Worm (Caenorhabditis elegans) whole organism, L1 larva: ENCODE results near the gene dolk-1.
A peak's percentile ranks its signal among the peaks of the same experiment; 100 is the strongest.

ENCODE experiments used
- C16A3.4 ChIP-seq: fragments of 150-350 bp; optimal IDR thresholded peaks from 2 replicates; lab custom pipeline; 2014; ENCODE audit warnings: missing biosample characterization, missing genetic modification characterization
- C34B4.2 ChIP-seq: sonication (generic microtip); optimal IDR thresholded peaks from 2 replicates; lab custom pipeline; 2017; ENCODE audit warnings: mild to moderate bottlenecking, missing genetic modification characterization, missing compliant biosample characterization
- F16B12.6 ChIP-seq: fragments of 150-350 bp; optimal IDR thresholded peaks from 2 replicates; lab custom pipeline; 2014; ENCODE audit warnings: missing biosample characterization, missing genetic modification characterization
- Y116A8C.19 ChIP-seq: sonication (generic microtip); optimal IDR thresholded peaks from 2 replicates; lab custom pipeline; 2016; ENCODE audit warnings: missing compliant biosample characterization, missing genetic modification characterization, borderline replicate concordance
- ama-1 ChIP-seq: fragments of 150-350 bp; optimal IDR thresholded peaks from 2 replicates; lab custom pipeline; 2014
- blmp-1 ChIP-seq: fragments of 150-350 bp; optimal IDR thresholded peaks from 2 replicates; lab custom pipeline; 2014; ENCODE audit warnings: missing biosample characterization, missing genetic modification characterization
- ceh-8 ChIP-seq: fragments of 200-800 bp; sonication (Bioruptor generic); optimal IDR thresholded peaks from 2 replicates; lab custom pipeline; 2018; ENCODE audit warnings: mild to moderate bottlenecking, missing genetic modification characterization, moderate library complexity, missing compliant biosample characterization
- ces-1 ChIP-seq: fragments of 150-350 bp; optimal IDR thresholded peaks from 2 replicates; lab custom pipeline; 2014; ENCODE audit warnings: missing biosample characterization, missing genetic modification reagents, missing genetic modification characterization
- dsc-1 ChIP-seq: sonication (generic microtip); optimal IDR thresholded peaks from 2 replicates; lab custom pipeline; 2016; ENCODE audit warnings: mild to moderate bottlenecking, missing genetic modification characterization, missing compliant biosample characterization
- efl-1 ChIP-seq, 4 experiments: fragments of 150-350 bp; optimal IDR thresholded peaks in 3 of 4; peaks in 1 of 4; 1 replicate in 1 of 4; 2 replicates in 3 of 4; lab custom pipeline; 2014; ENCODE audit warnings: missing biosample characterization in 2 of 4, missing genetic modification characterization in 2 of 4, missing genetic modification reagents in 2 of 4
- egl-13 ChIP-seq: sonication (generic microtip); optimal IDR thresholded peaks from 2 replicates; lab custom pipeline; 2016; ENCODE audit warnings: missing genotype, missing genetic modification reagents, missing genetic modification characterization, missing compliant biosample characterization
- egl-27 ChIP-seq, 2 experiments: fragments of 150-350 bp in 1 of 2; sonication (generic microtip); optimal IDR thresholded peaks; 3 replicates each; lab custom pipeline; 2017 to 2018; ENCODE audit warnings: missing biosample characterization in 2 of 2, missing genetic modification characterization in 2 of 2, missing genetic modification reagents in 2 of 2
- elt-2 ChIP-seq: sonication (generic microtip); optimal IDR thresholded peaks from 2 replicates; lab custom pipeline; 2016; ENCODE audit warnings: missing genetic modification characterization, mild to moderate bottlenecking, inconsistent platforms, missing compliant biosample characterization, missing genetic modification reagents
- elt-3 ChIP-seq, 6 experiments: fragments of 150-350 bp in 1 of 6; sonication (generic microtip); optimal IDR thresholded peaks; 2 replicates each; lab custom pipeline; 2017 to 2018; ENCODE audit warnings: missing biosample characterization in 6 of 6, missing genetic modification characterization in 6 of 6, inconsistent platforms in 1 of 6
- ets-5 ChIP-seq: fragments of 200-800 bp; sonication (Bioruptor generic); IDR thresholded peaks from 2 replicates; pipeline ENCODE4 v1.3.6; 2022; ENCODE audit warnings: missing genetic modification characterization, missing compliant biosample characterization
- fkh-10 ChIP-seq: sonication (generic microtip); optimal IDR thresholded peaks from 2 replicates; lab custom pipeline; 2017; ENCODE audit warnings: missing biosample characterization, missing genetic modification reagents, missing genetic modification characterization
- grh-1 ChIP-seq: fragments of 200-800 bp; sonication (Bioruptor generic); IDR thresholded peaks from 2 replicates; pipeline ENCODE4 v1.3.6; 2022; ENCODE audit warnings: missing genetic modification reagents, missing genetic modification characterization, missing compliant biosample characterization
- hlh-17 ChIP-seq: fragments of 200-800 bp; sonication (Bioruptor generic); optimal IDR thresholded peaks from 2 replicates; lab custom pipeline; 2018; ENCODE audit warnings: missing genetic modification characterization, mild to moderate bottlenecking, missing compliant biosample characterization, moderate library complexity, borderline replicate concordance
- irx-1 ChIP-seq: sonication (generic microtip); optimal IDR thresholded peaks from 2 replicates; lab custom pipeline; 2016; ENCODE audit warnings: missing genetic modification characterization, missing compliant biosample characterization
- jun-1 ChIP-seq: fragments of 150-350 bp; optimal IDR thresholded peaks from 2 replicates; lab custom pipeline; 2014; ENCODE audit warnings: missing biosample characterization, missing genetic modification reagents, missing genetic modification characterization
- lin-14 ChIP-seq: fragments of 200-800 bp; sonication (Bioruptor generic); optimal IDR thresholded peaks from 2 replicates; lab custom pipeline; 2018; ENCODE audit warnings: mild to moderate bottlenecking, missing genetic modification characterization, moderate library complexity, missing compliant biosample characterization
- lin-15B ChIP-seq: fragments of 150-350 bp; sonication (generic microtip); optimal IDR thresholded peaks from 3 replicates; lab custom pipeline; 2014; ENCODE audit warnings: missing biosample characterization, missing genetic modification characterization
- lin-35 ChIP-seq, 2 experiments: fragments of 150-350 bp; optimal IDR thresholded peaks; 2 replicates each; lab custom pipeline; 2014; ENCODE audit warnings: missing biosample characterization in 2 of 2, missing genetic modification characterization in 2 of 2, missing genetic modification reagents in 2 of 2
- lsy-2 ChIP-seq, 2 experiments: fragments of 150-350 bp; optimal IDR thresholded peaks; 2 replicates each; lab custom pipeline; 2014; ENCODE audit warnings: missing biosample characterization in 2 of 2, missing genetic modification characterization in 2 of 2
- mab-9 ChIP-seq: fragments of 200-800 bp; sonication (Bioruptor generic); IDR thresholded peaks from 2 replicates; pipeline ENCODE4 v1.3.6; 2022; ENCODE audit warnings: missing genetic modification reagents, missing genetic modification characterization, missing compliant biosample characterization
- mef-2 ChIP-seq: fragments of 150-350 bp; optimal IDR thresholded peaks from 2 replicates; lab custom pipeline; 2014; ENCODE audit warnings: missing biosample characterization, missing genetic modification characterization
- mep-1 ChIP-seq: fragments of 150-350 bp; optimal IDR thresholded peaks from 2 replicates; lab custom pipeline; 2014; ENCODE audit warnings: missing biosample characterization, missing genetic modification characterization
- nhr-11 ChIP-seq: fragments of 150-350 bp; optimal IDR thresholded peaks from 2 replicates; lab custom pipeline; 2014; ENCODE audit warnings: missing biosample characterization, missing genetic modification characterization
- nhr-12 ChIP-seq: sonication (generic microtip); optimal IDR thresholded peaks from 2 replicates; lab custom pipeline; 2017; ENCODE audit warnings: missing biosample characterization, missing genetic modification characterization
- nhr-237 ChIP-seq: fragments of 150-350 bp; optimal IDR thresholded peaks from 2 replicates; lab custom pipeline; 2014; ENCODE audit warnings: missing biosample characterization, missing genetic modification characterization
- nhr-47 ChIP-seq: sonication (generic microtip); optimal IDR thresholded peaks from 2 replicates; lab custom pipeline; 2016; ENCODE audit warnings: mild to moderate bottlenecking, missing genetic modification characterization, moderate library complexity, missing compliant biosample characterization
- nhr-71 ChIP-seq: sonication (generic microtip); optimal IDR thresholded peaks from 2 replicates; lab custom pipeline; 2016; ENCODE audit warnings: mild to moderate bottlenecking, missing genetic modification characterization, moderate library complexity, missing compliant biosample characterization
- nhr-76 ChIP-seq: sonication (generic microtip); optimal IDR thresholded peaks from 2 replicates; lab custom pipeline; 2017; ENCODE audit warnings: missing biosample characterization, missing genetic modification characterization
- nhr-84 ChIP-seq: sonication (generic microtip); optimal IDR thresholded peaks from 2 replicates; lab custom pipeline; 2017; ENCODE audit warnings: missing biosample characterization, missing genetic modification characterization
- nhr-85 ChIP-seq: sonication (generic microtip); peaks from one replicate; lab custom pipeline; 2016; ENCODE audit warnings: missing genetic modification characterization, inconsistent platforms, missing compliant biosample characterization
- nhr-90 ChIP-seq: sonication (generic microtip); optimal IDR thresholded peaks from 2 replicates; lab custom pipeline; 2016; ENCODE audit warnings: mild to moderate bottlenecking, missing genetic modification characterization, missing compliant biosample characterization; ENCODE audit not compliant: poor library complexity
- pag-3 ChIP-seq: sonication (generic microtip); optimal IDR thresholded peaks from 2 replicates; lab custom pipeline; 2017; ENCODE audit warnings: missing genetic modification characterization, mild to moderate bottlenecking, missing compliant biosample characterization, antibody characterized with exemption, borderline replicate concordance; ENCODE audit not compliant: insufficient read depth
- pax-3 ChIP-seq: fragments of 200-800 bp; sonication (Bioruptor generic); optimal IDR thresholded peaks from 2 replicates; lab custom pipeline; 2018; ENCODE audit warnings: mild to moderate bottlenecking, missing genetic modification characterization, moderate library complexity, missing compliant biosample characterization
- pqm-1 ChIP-seq: sonication (generic microtip); optimal IDR thresholded peaks from 3 replicates; lab custom pipeline; 2017; ENCODE audit warnings: missing biosample characterization, missing genetic modification characterization
- skn-1 ChIP-seq: fragments of 150-350 bp; optimal IDR thresholded peaks from 2 replicates; lab custom pipeline; 2014; ENCODE audit warnings: missing biosample characterization, missing genetic modification characterization
- snpc-4 ChIP-seq: fragments of 150-350 bp; optimal IDR thresholded peaks from 2 replicates; lab custom pipeline; 2014; ENCODE audit warnings: missing biosample characterization, missing genetic modification characterization
- sox-4 ChIP-seq: sonication (generic microtip); optimal IDR thresholded peaks from 2 replicates; lab custom pipeline; 2016; ENCODE audit warnings: missing genetic modification characterization, missing compliant biosample characterization
- sptf-1 ChIP-seq: fragments of 150-350 bp; optimal IDR thresholded peaks from 2 replicates; lab custom pipeline; 2014; ENCODE audit warnings: missing biosample characterization, missing genetic modification characterization
- sup-37 ChIP-seq: fragments of 200-800 bp; sonication (Bioruptor generic); optimal IDR thresholded peaks from 2 replicates; lab custom pipeline; 2018; ENCODE audit warnings: mild to moderate bottlenecking, missing genetic modification characterization, missing compliant biosample characterization
- tlp-1 ChIP-seq: fragments of 150-350 bp; optimal IDR thresholded peaks from 2 replicates; lab custom pipeline; 2014; ENCODE audit warnings: missing biosample characterization, missing genetic modification characterization
- unc-130 ChIP-seq: fragments of 150-350 bp; optimal IDR thresholded peaks from 2 replicates; lab custom pipeline; 2017; ENCODE audit warnings: missing biosample characterization, missing genetic modification characterization, inconsistent platforms
- unc-86 ChIP-seq: sonication (generic microtip); optimal IDR thresholded peaks from 2 replicates; lab custom pipeline; 2016; ENCODE audit warnings: missing genetic modification characterization, missing compliant biosample characterization
- unc-98 ChIP-seq: fragments of 200-800 bp; sonication (Bioruptor generic); IDR thresholded peaks from 2 replicates; pipeline ENCODE4 v1.3.6; 2022; ENCODE audit warnings: missing genetic modification characterization, missing compliant biosample characterization
- zag-1 ChIP-seq: fragments of 150-350 bp; optimal IDR thresholded peaks from 2 replicates; lab custom pipeline; 2014; ENCODE audit warnings: missing biosample characterization, missing genetic modification characterization
- ztf-4 ChIP-seq: fragments of 150-350 bp; optimal IDR thresholded peaks from 2 replicates; lab custom pipeline; 2014; ENCODE audit warnings: missing biosample characterization, missing genetic modification characterization

dolk-1 gene

DNA sequence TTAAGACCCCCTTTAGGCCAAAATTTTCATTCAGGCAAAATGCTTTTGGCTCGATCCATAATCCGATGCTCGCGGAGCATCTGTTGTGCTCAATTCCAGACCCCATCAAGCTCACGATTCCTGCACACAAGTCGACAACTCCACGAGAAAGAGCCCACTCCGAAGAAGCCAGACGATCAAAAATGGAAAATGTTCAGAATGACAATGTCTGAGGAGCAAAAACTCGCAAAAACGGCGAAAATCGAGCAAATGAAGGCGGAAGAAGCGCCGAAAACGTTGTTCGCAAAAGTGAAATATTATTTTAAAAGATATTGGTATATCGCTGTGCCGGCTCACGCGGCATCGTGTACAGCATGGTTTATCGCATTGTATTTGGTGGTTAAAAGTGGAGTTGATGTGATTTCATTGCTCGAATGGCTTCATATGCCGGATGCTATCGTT, 11.8 kb downstream of the dolk-1 start, which contains the start of gene Y56A3A.22 (continued):
- peak; percentile 25 for TF ChIP-seq grh-1 (GFP tag; lab: Robert Waterston, UW)
- no peak for TF ChIP-seq sox-4 (tag; lab: Kevin White, UChicago)
- peak; percentile 29 for TF ChIP-seq elt-2 (tag; lab: Kevin White, UChicago)
- peak; percentile 57 for TF ChIP-seq nhr-90
- TF ChIP-seq tlp-1 (tag; lab: Kevin White, UChicago): no peak
- TF ChIP-seq mab-9: no peak
- peak; percentile 86 for TF ChIP-seq ama-1
- TF ChIP-seq pax-3 (tag; lab: Kevin White, UChicago): peak; percentile 33
- peak; percentile 43 for TF ChIP-seq hlh-17 (GFP tag; lab: Kevin White, UChicago)
- no peak for TF ChIP-seq pqm-1
- TF ChIP-seq jun-1 (tag; lab: Kevin White, UChicago): no peak
- TF ChIP-seq egl-13 (tag; lab: Kevin White, UChicago): no peak

DNA sequence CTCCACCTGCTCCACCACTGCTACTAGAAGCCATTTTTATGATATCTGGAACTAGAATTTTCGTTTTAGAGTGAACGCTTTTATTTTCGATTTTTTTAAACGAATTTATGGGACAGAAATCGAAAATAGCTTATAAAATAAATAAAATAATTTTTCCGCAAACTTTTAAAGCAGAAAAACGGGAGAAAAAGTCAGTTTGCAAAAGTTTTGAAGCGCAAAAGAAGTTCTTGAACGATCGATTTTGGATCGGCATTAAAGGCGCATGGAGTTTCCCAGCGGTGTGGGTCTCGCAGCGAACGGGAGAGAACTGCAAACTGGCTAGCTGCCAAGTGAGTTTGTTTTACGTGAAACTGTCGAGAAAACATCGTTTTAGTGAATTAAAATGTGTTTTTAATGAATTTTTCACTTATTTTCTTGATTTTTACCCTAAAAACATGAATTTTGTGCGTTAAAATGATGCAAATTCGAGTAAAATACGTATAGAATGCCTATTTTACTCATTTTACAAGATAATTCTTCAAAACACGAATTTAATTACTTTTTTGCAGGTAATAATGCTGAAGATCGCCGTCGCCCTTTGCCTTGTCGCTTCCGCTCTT, 13.2 kb downstream of the dolk-1 start, which contains the start of the genes ccf-1 and trap-4:
Gene ccf-1, minus strand, starts transcription at position 51 of the 599 bp plus-strand sequence.
Gene trap-4, plus strand, starts transcription at position 549 of the 599 bp plus-strand sequence.
- TF ChIP-seq F16B12.6 (tag; lab: Kevin White, UChicago): peak; percentile 49
- no peak for TF ChIP-seq nhr-237 (tag; lab: Kevin White, UChicago)
- no peak for TF ChIP-seq fkh-10 (GFP tag; lab: Kevin White, UChicago)
- peak; percentile 13 for TF ChIP-seq unc-130 (tag; lab: Kevin White, UChicago)
- TF ChIP-seq nhr-12 (tag; lab: Kevin White, UChicago): no peak
- TF ChIP-seq lsy-2 (tag; optimal IDR thresholded peaks at IDR 0.05; lab: Kevin White, UChicago): peak; percentile 61 to 84
- TF ChIP-seq skn-1 (tag; lab: Kevin White, UChicago): peak; percentile 44
- peak; percentile 20 for TF ChIP-seq ztf-4
- no peak for TF ChIP-seq C34B4.2 (tag; lab: Kevin White, UChicago)
- no peak for TF ChIP-seq lin-14 (GFP tag; lab: Kevin White, UChicago)
- TF ChIP-seq nhr-76 (tag; lab: Kevin White, UChicago): no peak
- TF ChIP-seq irx-1 (tag; lab: Kevin White, UChicago): no peak
- TF ChIP-seq nhr-71 (tag; lab: Kevin White, UChicago): peak; percentile 58
- TF ChIP-seq sptf-1 (tag; lab: Kevin White, UChicago): no peak
- no peak for TF ChIP-seq unc-98 (GFP tag; lab: Robert Waterston, UW)
- TF ChIP-seq blmp-1 (tag; lab: Kevin White, UChicago): peak; percentile 66
- no peak for TF ChIP-seq zag-1 (tag; lab: Kevin White, UChicago)
- peak; percentile 35 for TF ChIP-seq dsc-1
- no peak for TF ChIP-seq egl-27 (tag; optimal IDR thresholded peaks at IDR 0.05; lab: Kevin White, UChicago)
- no peak for TF ChIP-seq unc-86 (tag; lab: Kevin White, UChicago)
- TF ChIP-seq ces-1 (GFP tag; lab: Kevin White, UChicago): no peak
- TF ChIP-seq mef-2: no peak
- no peak for TF ChIP-seq sup-37 (GFP tag; lab: Kevin White, UChicago)
- no peak for TF ChIP-seq hlh-17 (GFP tag; lab: Kevin White, UChicago)
- TF ChIP-seq tlp-1 (tag; lab: Kevin White, UChicago): no peak
- TF ChIP-seq snpc-4: peak; percentile 25
- TF ChIP-seq efl-1 (optimal IDR thresholded peaks at IDR 0.05; lab: Kevin White, UChicago): peak; percentile 67 to 76
- TF ChIP-seq efl-1 (GFP tag; optimal IDR thresholded peaks at IDR 0.05 in 1 of 2; lab: Kevin White, UChicago): peak; percentile 62 to 94
- TF ChIP-seq nhr-85 (tag; lab: Kevin White, UChicago): peak; percentile 67
- no peak for TF ChIP-seq Y116A8C.19 (tag; lab: Kevin White, UChicago)
- peak; percentile 16 for TF ChIP-seq lin-15B (tag; lab: Kevin White, UChicago)
- no peak for TF ChIP-seq ets-5
- no peak for TF ChIP-seq nhr-11 (tag; lab: Kevin White, UChicago)
- peak; percentile 75 for TF ChIP-seq mep-1 (tag; lab: Kevin White, UChicago)
- peak; percentile 67 to 84 for TF ChIP-seq lin-35 (GFP tag; optimal IDR thresholded peaks at IDR 0.05; lab: Kevin White, UChicago)
- TF ChIP-seq nhr-84 (tag; lab: Kevin White, UChicago): no peak
- TF ChIP-seq elt-3 (tag; optimal IDR thresholded peaks at IDR 0.05; lab: Kevin White, UChicago): peak in 2 of 6 experiments; percentile 26 to 48
- no peak for TF ChIP-seq mab-9
- TF ChIP-seq nhr-47 (tag; lab: Kevin White, UChicago): peak; percentile 52
- TF ChIP-seq pag-3 (tag; lab: Kevin White, UChicago): no peak
- peak; percentile 29 for TF ChIP-seq jun-1 (tag; lab: Kevin White, UChicago)
- no peak for TF ChIP-seq ceh-8 (GFP tag; lab: Kevin White, UChicago)
- peak; percentile 48 for TF ChIP-seq C16A3.4 (tag; lab: Kevin White, UChicago)
